Fruit fly (Drosophila melanogaster): Measurements from ENCODE around the gene Hrb87F.

The Hrb87F gene

dm6 chr3R:13709839-13710238 lies 49.5 kb upstream of the Hrb87F start, which contains the start of gene Argp:
Gene Argp, minus strand, starts transcription at chr3R:13709939.
- TF ChIP-seq NK7.1 (GFP tag; optimal IDR thresholded peaks at IDR 0.05) (no peak), C15 (GFP tag; IDR thresholded peaks at IDR 0.05) (no peak), ase (GFP tag; IDR thresholded peaks at IDR 0.05) (no peak), ewg (GFP tag; optimal IDR thresholded peaks at IDR 0.05) (no peak), Mrtf (GFP tag; IDR thresholded peaks at IDR 0.05) (no peak), Nf-YA (GFP tag; IDR thresholded peaks at IDR 0.05) (no peak), CG32532 (GFP tag; IDR thresholded peaks at IDR 0.05) (no peak), CG11247 (GFP tag; IDR thresholded peaks at IDR 0.05) (no peak), kay (GFP tag; optimal IDR thresholded peaks at IDR 0.05) (no peak), Pdp1 (GFP tag; optimal IDR thresholded peaks at IDR 0.05) (no peak), Atf3 (GFP tag; optimal IDR thresholded peaks at IDR 0.05) (no peak), CG17829 (tag; optimal IDR thresholded peaks at IDR 0.05) (no peak), prd (optimal IDR thresholded peaks at IDR 0.05) (no peak), prd (GFP tag; IDR thresholded peaks at IDR 0.05) (no peak), CG12236 (GFP tag; optimal IDR thresholded peaks at IDR 0.05) (no peak)

- TF ChIP-seq CG8089 (GFP tag; optimal IDR thresholded peaks at IDR 0.05) (no peak), CG10267 (tag; optimal IDR thresholded peaks at IDR 0.05) (no peak), ERR (GFP tag; optimal IDR thresholded peaks at IDR 0.05) (no peak), psq (GFP tag; optimal IDR thresholded peaks at IDR 0.05) (no peak), Dll (GFP tag; IDR thresholded peaks at IDR 0.05; ENCODE audit: partially characterized antibody) (no peak), CkIIα-i1 (GFP tag; IDR thresholded peaks at IDR 0.05) (no peak), cas (GFP tag; IDR thresholded peaks at IDR 0.05) (no peak), lmd (GFP tag; IDR thresholded peaks at IDR 0.05) (no peak), ash1 (GFP tag; optimal IDR thresholded peaks at IDR 0.05) (no peak), CG17186 (GFP tag; optimal IDR thresholded peaks at IDR 0.05) (no peak), Stat92E (GFP tag; optimal IDR thresholded peaks at IDR 0.05) (no peak), Med (GFP tag) (no peak), grn (GFP tag; optimal IDR thresholded peaks at IDR 0.05) (no peak), dati (GFP tag; IDR thresholded peaks at IDR 0.05) (no peak), CG8765 (GFP tag; IDR thresholded peaks at IDR 0.05) (no peak), CG5953 (GFP tag; IDR thresholded peaks at IDR 0.05) (no peak)
These were observed 46.1 kb upstream of the Hrb87F start, which contains the start of gene Adgf-C for dm6 chr3R:13706457-13706856. Gene Adgf-C, plus strand, starts transcription at chr3R:13706757.

- TF ChIP-seq Ada2b (GFP tag; IDR thresholded peaks at IDR 0.05) (no peak), prd (optimal IDR thresholded peaks at IDR 0.05) (no peak), prd (GFP tag; IDR thresholded peaks at IDR 0.05) (peak; percentile 34; the same call in 1 of the 3 replicates), zfh2 (GFP tag; optimal IDR thresholded peaks at IDR 0.05) (no peak), CG34376 (GFP tag; optimal IDR thresholded peaks at IDR 0.05) (peak; percentile 65), CG11456 (GFP tag; IDR thresholded peaks at IDR 0.05) (0 out of 3 replicates have a peak, but pooled peaks have one; percentile 34), vnd (GFP tag; IDR thresholded peaks at IDR 0.05; ENCODE audit: partially characterized antibody) (no peak), Hmx (GFP tag; optimal IDR thresholded peaks at IDR 0.05) (no peak), nerfin-2 (GFP tag; IDR thresholded peaks at IDR 0.05; ENCODE audit: partially characterized antibody) (no peak), trem (tag; optimal IDR thresholded peaks at IDR 0.05) (no peak), Hr3 (GFP tag; optimal IDR thresholded peaks at IDR 0.05) (no peak), amos (GFP tag; IDR thresholded peaks at IDR 0.05; ENCODE audit: partially characterized antibody) (no peak), CG4404 (GFP tag; IDR thresholded peaks at IDR 0.05) (no peak), gcm (GFP tag; optimal IDR thresholded peaks at IDR 0.05) (no peak), grn (GFP tag; optimal IDR thresholded peaks at IDR 0.05) (no peak), CG4707 (GFP tag; optimal IDR thresholded peaks at IDR 0.05) (no peak), Hmr (GFP tag; optimal IDR thresholded peaks at IDR 0.05) (no peak), gsb (GFP tag; IDR thresholded peaks at IDR 0.05) (0 out of 2 replicates have a peak, but pooled peaks have one; percentile 16), sob (GFP tag; IDR thresholded peaks at IDR 0.05) (no peak), Rfx (GFP tag; IDR thresholded peaks at IDR 0.05) (peak; percentile 26; the same call in 1 of the 2 replicates), Doc3 (GFP tag; IDR thresholded peaks at IDR 0.05; ENCODE audit: partially characterized antibody) (no peak), kah (GFP tag; optimal IDR thresholded peaks at IDR 0.05) (no peak)
These were observed 45.1 kb upstream of the Hrb87F start, which contains the start of gene Adgf-D for dm6 chr3R:13705292-13705885. Gene Adgf-D, minus strand, starts transcription at chr3R:13705402.
